Worm (Caenorhabditis elegans) whole organism, midembryonic: ENCODE data around the gene K09D9.14.

Experiments
- T22C8.4 ChIP-seq: fragments of 200-800 bp; sonication (Bioruptor generic); IDR thresholded peaks from 2 replicates; pipeline ENCODE4 v1.3.6; 2022; ENCODE audit warnings: missing genetic modification characterization, missing compliant biosample characterization
- flt-1 ChIP-seq: fragments of 200-800 bp; sonication (Bioruptor generic); IDR thresholded peaks from 2 replicates; pipeline ENCODE4 v1.3.6; 2022; ENCODE audit warnings: missing genetic modification characterization, missing compliant biosample characterization
- ztf-29 ChIP-seq: fragments of 200-800 bp; sonication (Bioruptor generic); IDR thresholded peaks from 2 replicates; pipeline ENCODE4 v1.3.6; 2022; ENCODE audit warnings: missing genetic modification reagents, missing genetic modification characterization, missing compliant biosample characterization

- no peak for TF ChIP-seq flt-1 (GFP tag; lab: Robert Waterston, UW)
- TF ChIP-seq ztf-29 (GFP tag; lab: Robert Waterston, UW): no peak
- TF ChIP-seq T22C8.4 (GFP tag; lab: Robert Waterston, UW): no peak
These were observed 37.5 kb downstream of the K09D9.14 start, which contains the start of gene nlp-29 for ce11 chrV:3984178-3984577.
